Worm (Caenorhabditis elegans) whole organism, late embryonic: ENCODE data around the gene grd-13.

Experiments
- T23F11.4 ChIP-seq: fragments of 200-800 bp; sonication (Bioruptor generic); optimal IDR thresholded peaks from 2 replicates; lab custom pipeline; 2018; ENCODE audit warnings: mild to moderate bottlenecking, missing genetic modification characterization, missing compliant biosample characterization
- ceh-2 ChIP-seq: sonication (generic microtip); optimal IDR thresholded peaks from 2 replicates; lab custom pipeline; 2016; ENCODE audit warnings: missing genotype, missing genetic modification characterization, missing compliant biosample characterization
- elt-2 ChIP-seq: sonication (generic microtip); optimal IDR thresholded peaks from 2 replicates; lab custom pipeline; 2016; ENCODE audit warnings: missing genetic modification reagents, missing genetic modification characterization, missing compliant biosample characterization
- ets-4 ChIP-seq: sonication (generic microtip); optimal IDR thresholded peaks from 2 replicates; lab custom pipeline; 2016; ENCODE audit warnings: missing genetic modification characterization, missing compliant biosample characterization
- fkh-10 ChIP-seq: fragments of 150-350 bp; optimal IDR thresholded peaks from 2 replicates; lab custom pipeline; 2014; ENCODE audit warnings: missing biosample characterization, missing genetic modification reagents, missing genetic modification characterization
- pha-2 ChIP-seq: sonication (generic microtip); optimal IDR thresholded peaks from 2 replicates; lab custom pipeline; 2017; ENCODE audit warnings: mild to moderate bottlenecking, missing genetic modification characterization, missing compliant biosample characterization
- syd-9 ChIP-seq: sonication (generic microtip); optimal IDR thresholded peaks from 2 replicates; lab custom pipeline; 2016; ENCODE audit warnings: mild to moderate bottlenecking, missing genetic modification characterization, moderate library complexity, missing compliant biosample characterization

ce11 chrIV:3398078-3398477 lies 40.0 kb upstream of the grd-13 start:
- TF ChIP-seq pha-2 = no peak
- TF ChIP-seq fkh-10 (GFP tag; lab: Kevin White, UChicago) = no peak
- no peak for TF ChIP-seq syd-9 (tag; lab: Kevin White, UChicago)
- TF ChIP-seq T23F11.4 (GFP tag; lab: Kevin White, UChicago) = no peak
- no peak for TF ChIP-seq ets-4 (tag; lab: Kevin White, UChicago)
- TF ChIP-seq ceh-2 (tag; lab: Kevin White, UChicago) = no peak
- TF ChIP-seq elt-2 = no peak
